Fruit fly (Drosophila melanogaster): ENCODE data around the gene CG33181.

CG33181 gene

dm6 chrX:8541985-8542384, 52.8 kb downstream of the CG33181 start (continued):
- TF ChIP-seq fkh (GFP tag; optimal IDR thresholded peaks at IDR 0.05) (no peak), achi (GFP tag; optimal IDR thresholded peaks at IDR 0.05) (peak; percentile 34), Met (GFP tag; optimal IDR thresholded peaks at IDR 0.05) (peak; percentile 38), CG10631 (GFP tag; optimal IDR thresholded peaks at IDR 0.05) (peak; percentile 48), CG3032 (tag; optimal IDR thresholded peaks at IDR 0.05) (peak; percentile 46), topi (GFP tag; optimal IDR thresholded peaks at IDR 0.05) (peak; percentile 45), CG10669 (GFP tag; optimal IDR thresholded peaks at IDR 0.05) (peak; percentile 54), CG6792 (GFP tag; optimal IDR thresholded peaks at IDR 0.05) (peak; percentile 29), CG8632 (GFP tag; optimal IDR thresholded peaks at IDR 0.05) (peak; percentile 15), CG6808 (GFP tag; optimal IDR thresholded peaks at IDR 0.05) (peak; percentile 48), CG8319 (GFP tag; optimal IDR thresholded peaks at IDR 0.05) (no peak), Ets21C (GFP tag; optimal IDR thresholded peaks at IDR 0.05) (no peak), vri (GFP tag; optimal IDR thresholded peaks at IDR 0.05) (no peak), acj6 (GFP tag; optimal IDR thresholded peaks at IDR 0.05) (peak; percentile 50), CG7368 (GFP tag; optimal IDR thresholded peaks at IDR 0.05) (no peak), CG6163 (GFP tag; IDR thresholded peaks at IDR 0.05) (peak; percentile 65; the same call in 2 of the 3 replicates), Gug (GFP tag; IDR thresholded peaks at IDR 0.05) (no peak), Eip75B (GFP tag; optimal IDR thresholded peaks at IDR 0.05) (peak; percentile 35), Eip93F (GFP tag; optimal IDR thresholded peaks at IDR 0.05) (no peak), CG11902 (GFP tag; optimal IDR thresholded peaks at IDR 0.05) (no peak), CG6276 (GFP tag; optimal IDR thresholded peaks at IDR 0.05) (peak; percentile 47), Sox15 (GFP tag; optimal IDR thresholded peaks at IDR 0.05) (no peak)

- peak; percentile 16 for TF ChIP-seq acj6 (GFP tag; optimal IDR thresholded peaks at IDR 0.05)
- peak; percentile 4 for TF ChIP-seq Ets96B (tag; optimal IDR thresholded peaks at IDR 0.05)
- TF ChIP-seq CG3919 (GFP tag; optimal IDR thresholded peaks at IDR 0.05), result no peak
- TF ChIP-seq spab (GFP tag; optimal IDR thresholded peaks at IDR 0.05), result no peak
- TF ChIP-seq CG8119 (GFP tag; IDR thresholded peaks at IDR 0.05), result 0 out of 3 replicates have a peak, but pooled peaks have one; percentile 18
- peak; percentile 8 for TF ChIP-seq OdsH (GFP tag; optimal IDR thresholded peaks at IDR 0.05)
- TF ChIP-seq Eip78C (GFP tag), result peak; percentile 51
- TF ChIP-seq svp (GFP tag), result peak; percentile 9
- peak; percentile 10 for TF ChIP-seq pdm3 (GFP tag; optimal IDR thresholded peaks at IDR 0.05)
Observed at dm6 chrX:8542728-8543127, 53.6 kb downstream of the CG33181 start.

- TF ChIP-seq CG6854 (GFP tag; optimal IDR thresholded peaks at IDR 0.05), result no peak
Observed at dm6 chrX:8554303-8554702, 65.2 kb downstream of the CG33181 start.

- TF ChIP-seq CG1621 (tag; optimal IDR thresholded peaks at IDR 0.05) (peak; percentile 71), salr (GFP tag; optimal IDR thresholded peaks at IDR 0.05) (no peak), CG9139 (GFP tag; optimal IDR thresholded peaks at IDR 0.05) (no peak), CG6808 (GFP tag; optimal IDR thresholded peaks at IDR 0.05) (no peak), Sox15 (GFP tag; optimal IDR thresholded peaks at IDR 0.05) (peak; percentile 25), CG31627 (GFP tag; optimal IDR thresholded peaks at IDR 0.05) (peak; percentile 56), Eip75B (GFP tag; optimal IDR thresholded peaks at IDR 0.05) (no peak), Blimp-1 (GFP tag; optimal IDR thresholded peaks at IDR 0.05) (peak; percentile 1), Eip93F (GFP tag; optimal IDR thresholded peaks at IDR 0.05) (peak; percentile 69), CG6163 (GFP tag; IDR thresholded peaks at IDR 0.05) (no peak; the same call in 2 of the 3 replicates), CG3032 (tag; optimal IDR thresholded peaks at IDR 0.05) (peak; percentile 53), cyc (GFP tag; optimal IDR thresholded peaks at IDR 0.05) (peak; percentile 55), Sox14 (GFP tag; optimal IDR thresholded peaks at IDR 0.05) (peak; percentile 47), topi (GFP tag; optimal IDR thresholded peaks at IDR 0.05) (peak; percentile 54), Lpt (GFP tag; optimal IDR thresholded peaks at IDR 0.05) (no peak), pdm3 (GFP tag; optimal IDR thresholded peaks at IDR 0.05) (no peak), esn (GFP tag; optimal IDR thresholded peaks at IDR 0.05) (peak; percentile 74), lz (GFP tag; optimal IDR thresholded peaks at IDR 0.05) (peak; percentile 67), Ets96B (tag; optimal IDR thresholded peaks at IDR 0.05) (peak; percentile 50), Gug (GFP tag; IDR thresholded peaks at IDR 0.05) (peak; percentile 32; the same call in 1 of the 2 replicates), CG6854 (GFP tag; optimal IDR thresholded peaks at IDR 0.05) (no peak), CG8632 (GFP tag; optimal IDR thresholded peaks at IDR 0.05) (peak; percentile 10), CG34406 (GFP tag; optimal IDR thresholded peaks at IDR 0.05) (peak; percentile 56), vri (GFP tag; optimal IDR thresholded peaks at IDR 0.05) (no peak), CG8319 (GFP tag; optimal IDR thresholded peaks at IDR 0.05) (peak; percentile 17), Sox102F (GFP tag; optimal IDR thresholded peaks at IDR 0.05) (peak; percentile 65), achi (GFP tag; optimal IDR thresholded peaks at IDR 0.05) (peak; percentile 70), CG10631 (GFP tag; optimal IDR thresholded peaks at IDR 0.05) (peak; percentile 76), fkh (GFP tag; optimal IDR thresholded peaks at IDR 0.05) (no peak), CG6276 (GFP tag; optimal IDR thresholded peaks at IDR 0.05) (no peak), Hr4 (GFP tag; optimal IDR thresholded peaks at IDR 0.05) (no peak)
Observed at dm6 chrX:8558762-8559172, 69.6 kb downstream of the CG33181 start, which contains the start of gene IntS4. Gene IntS4, minus strand, starts transcription at chrX:8558781.

Measured in whole organism, prepupa.